Fruit fly (Drosophila melanogaster) whole organism, wandering third instar larva: ENCODE measurements around the gene CG7330.
A peak's percentile ranks its signal among the peaks of the same experiment; 100 is the strongest.

Experiments
- CrebA ChIP-seq: fragments of 200-800 bp; sonication (Bioruptor generic); optimal IDR thresholded peaks from 2 replicates; lab custom pipeline; 2016; ENCODE audit warnings: missing biosample characterization, mild to moderate bottlenecking, missing genetic modification characterization, borderline replicate concordance
- Hnf4 ChIP-seq: fragments of 200-800 bp; sonication (Bioruptor generic); optimal IDR thresholded peaks from 2 replicates; lab custom pipeline; 2016; ENCODE audit warnings: missing biosample characterization, mild to moderate bottlenecking, missing genetic modification characterization
- Hr78 ChIP-seq: fragments of >200 bp; optimal IDR thresholded peaks from 2 replicates; lab custom pipeline; 2017; ENCODE audit warnings: missing biosample characterization, missing genetic modification characterization
- Jra ChIP-seq: sonication (Bioruptor generic); optimal IDR thresholded peaks from 2 replicates; lab custom pipeline; 2016; ENCODE audit warnings: missing biosample characterization, missing genetic modification characterization
- N ChIP-seq: fragments of >200 bp; optimal IDR thresholded peaks from 2 replicates; lab custom pipeline; 2018; ENCODE audit warnings: missing biosample characterization, missing external identifiers, missing genetic modification characterization
- OdsH ChIP-seq: fragments of 200-800 bp; sonication (Bioruptor generic); optimal IDR thresholded peaks from 2 replicates; lab custom pipeline; 2016; ENCODE audit warnings: missing biosample characterization, mild to moderate bottlenecking, missing genetic modification characterization
- dmrt93B ChIP-seq: fragments of 200-800 bp; sonication (Bioruptor generic); optimal IDR thresholded peaks from 2 replicates; lab custom pipeline; 2018; ENCODE audit warnings: missing biosample characterization, mild to moderate bottlenecking, missing genetic modification characterization
- foxo ChIP-seq, 2 experiments: fragments of 200-800 bp; sonication (Bioruptor generic); optimal IDR thresholded peaks; 2 replicates in 1 of 2; 3 replicates in 1 of 2; lab custom pipeline; 2016 to 2017; ENCODE audit warnings: missing biosample characterization in 2 of 2, missing genetic modification characterization in 2 of 2
- fru ChIP-seq: fragments of 200-800 bp; sonication (Bioruptor generic); optimal IDR thresholded peaks from 3 replicates; lab custom pipeline; 2016; ENCODE audit warnings: missing biosample characterization, mild to moderate bottlenecking, missing genetic modification characterization
- pan ChIP-seq: fragments of >200 bp; optimal IDR thresholded peaks from 2 replicates; lab custom pipeline; 2017
- psq ChIP-seq: fragments of 200-800 bp; sonication (Bioruptor generic); optimal IDR thresholded peaks from 3 replicates; lab custom pipeline; 2017; ENCODE audit warnings: missing biosample characterization, mild to moderate bottlenecking, missing genetic modification characterization, moderate library complexity
- usp ChIP-seq: fragments of >200 bp; optimal IDR thresholded peaks from 2 replicates; lab custom pipeline; 2017; ENCODE audit warnings: missing biosample characterization, missing genetic modification characterization

DNA sequence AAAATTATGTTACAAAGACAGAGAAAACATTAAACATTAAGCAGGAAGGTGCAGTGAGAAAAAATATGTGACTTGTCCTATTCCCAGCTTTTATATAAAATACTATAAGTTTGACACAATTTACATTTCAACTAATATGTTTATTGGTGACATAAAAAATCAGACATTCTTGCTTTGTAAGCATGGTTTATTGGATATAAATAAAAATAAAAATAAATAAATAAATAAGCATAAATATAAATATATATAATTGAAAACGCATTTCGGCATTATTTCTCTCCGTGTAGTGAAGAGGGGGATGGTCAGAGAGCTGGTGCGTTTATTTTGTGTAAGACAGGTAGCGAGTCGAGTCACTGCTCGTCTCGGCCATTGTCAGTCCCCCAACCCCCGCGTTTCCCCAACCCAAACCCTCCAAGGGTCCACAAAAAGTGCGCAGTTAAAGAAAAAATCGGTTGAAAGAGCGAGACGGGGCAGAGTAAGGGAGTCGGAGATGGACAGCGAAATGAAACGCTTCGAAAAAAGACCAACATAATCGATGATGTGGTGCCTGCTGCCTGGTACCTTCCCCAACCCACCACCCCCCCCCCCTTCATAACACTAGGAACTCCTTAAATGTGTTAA lies 44.2 kb downstream of the CG7330 start:
- TF ChIP-seq Hr78 (GFP tag; lab: Kevin White, UChicago), result no peak
- TF ChIP-seq Jra (GFP tag; lab: Kevin White, UChicago), result peak; percentile 47
- no peak for TF ChIP-seq N
- TF ChIP-seq fru (GFP tag; lab: Kevin White, UChicago), result peak; percentile 85
- TF ChIP-seq psq (GFP tag; lab: Kevin White, UChicago), result peak; percentile 97
- peak; percentile 93 for TF ChIP-seq dmrt93B
- TF ChIP-seq Hnf4 (GFP tag; lab: Kevin White, UChicago), result peak; percentile 65
- no peak for TF ChIP-seq CrebA
- TF ChIP-seq foxo (GFP tag; optimal IDR thresholded peaks at IDR 0.05; lab: Kevin White, UChicago), result peak in 1 of 2 experiments; percentile 90
- TF ChIP-seq usp (GFP tag; lab: Kevin White, UChicago), result no peak
- no peak for TF ChIP-seq pan
- TF ChIP-seq OdsH (GFP tag; lab: Kevin White, UChicago), result peak; percentile 92
